Fruit fly (Drosophila melanogaster) whole organism, embryonic: ENCODE measurements around the gene CG43179.

Source experiments
- Awh ChIP-seq: fragments of 200-800 bp; sonication (Bioruptor generic); IDR thresholded peaks from 2 replicates; pipeline ENCODE4, ENCODE4 v1.3.6; 2022; ENCODE audit warnings: missing biosample characterization, missing genetic modification characterization
- CG10267 ChIP-seq: fragments of 200-800 bp; sonication (Bioruptor generic); optimal IDR thresholded peaks from 2 replicates; lab custom pipeline; 2018; ENCODE audit warnings: missing biosample characterization, mild to moderate bottlenecking, missing genetic modification characterization, moderate library complexity
- CG10366 ChIP-seq: fragments of 200-800 bp; sonication (Bioruptor generic); IDR thresholded peaks from 2 replicates; pipeline ENCODE4 v1.3.6; 2022; ENCODE audit warnings: missing biosample characterization, missing genetic modification characterization
- CG10654 ChIP-seq: fragments of 200-800 bp; sonication (Bioruptor generic); optimal IDR thresholded peaks from 2 replicates; lab custom pipeline; 2016; ENCODE audit warnings: missing biosample characterization, missing genetic modification characterization
- CG10959 ChIP-seq: fragments of 200-800 bp; sonication (Bioruptor generic); IDR thresholded peaks from 2 replicates; pipeline ENCODE4 v1.3.6; 2022; ENCODE audit warnings: missing biosample characterization, missing genetic modification characterization
- CG11093 ChIP-seq: fragments of 200-800 bp; sonication (Bioruptor generic); IDR thresholded peaks from 3 replicates; pipeline ENCODE4 v1.3.6; 2022; ENCODE audit warnings: missing biosample characterization, missing genetic modification characterization
- CG12155 ChIP-seq: fragments of 200-800 bp; sonication (Bioruptor generic); optimal IDR thresholded peaks from 3 replicates; lab custom pipeline; 2016; ENCODE audit warnings: missing biosample characterization, missing genetic modification characterization
- CG12299 ChIP-seq: fragments of 200-800 bp; sonication (Bioruptor generic); optimal IDR thresholded peaks from 2 replicates; lab custom pipeline; 2018; ENCODE audit warnings: missing biosample characterization, mild to moderate bottlenecking, missing genetic modification characterization
- CG13424 ChIP-seq: fragments of 200-800 bp; sonication (Bioruptor generic); optimal IDR thresholded peaks from 2 replicates; lab custom pipeline; 2019; ENCODE audit warnings: missing biosample characterization, mild to moderate bottlenecking, missing genetic modification characterization, moderate library complexity
- CG15514 ChIP-seq: fragments of 200-800 bp; sonication (Bioruptor generic); optimal IDR thresholded peaks from 3 replicates; lab custom pipeline; 2017; ENCODE audit warnings: missing biosample characterization, missing genetic modification characterization, mild to moderate bottlenecking, moderate library complexity, missing genetic modification reagents
- CG15601 ChIP-seq: fragments of 200-800 bp; sonication (Bioruptor generic); optimal IDR thresholded peaks from 3 replicates; lab custom pipeline; 2019; ENCODE audit warnings: missing biosample characterization, mild to moderate bottlenecking, missing genetic modification characterization, moderate library complexity
- CG1603 ChIP-seq: fragments of 200-800 bp; sonication (Bioruptor generic); optimal IDR thresholded peaks from 2 replicates; lab custom pipeline; 2019; ENCODE audit warnings: missing biosample characterization, mild to moderate bottlenecking, missing genetic modification characterization, moderate library complexity
- CG17385 ChIP-seq: fragments of 200-800 bp; sonication (Bioruptor generic); optimal IDR thresholded peaks from 3 replicates; lab custom pipeline; 2018; ENCODE audit warnings: missing biosample characterization, mild to moderate bottlenecking, missing genetic modification characterization
- CG18619 ChIP-seq: fragments of 200-800 bp; sonication (Bioruptor generic); optimal IDR thresholded peaks from 3 replicates; lab custom pipeline; 2017; ENCODE audit warnings: missing biosample characterization, mild to moderate bottlenecking, missing genetic modification characterization
- CG2875 ChIP-seq: fragments of 200-800 bp; sonication (Bioruptor generic); optimal IDR thresholded peaks from 2 replicates; lab custom pipeline; 2017; ENCODE audit warnings: missing biosample characterization, mild to moderate bottlenecking, missing genetic modification characterization, missing genetic modification reagents
- CG31224 ChIP-seq: fragments of 200-800 bp; sonication (Bioruptor generic); IDR thresholded peaks from 2 replicates; pipeline ENCODE4 v1.3.6; 2022; ENCODE audit warnings: missing biosample characterization, missing genetic modification characterization
- CG34224 ChIP-seq: fragments of 200-800 bp; sonication (Bioruptor generic); IDR thresholded peaks from 3 replicates; pipeline ENCODE4 v1.3.6; 2022; ENCODE audit warnings: missing biosample characterization, missing genetic modification characterization; ENCODE audit not compliant: partially characterized antibody
- CG3838 ChIP-seq: fragments of 200-800 bp; sonication (Bioruptor generic); optimal IDR thresholded peaks from 3 replicates; lab custom pipeline; 2016; ENCODE audit warnings: missing biosample characterization, missing genetic modification characterization
- CG5180 ChIP-seq: fragments of 200-800 bp; sonication (Bioruptor generic); optimal IDR thresholded peaks from 3 replicates; lab custom pipeline; 2017; ENCODE audit warnings: missing biosample characterization, missing genetic modification characterization, mild to moderate bottlenecking, moderate library complexity, missing genetic modification reagents
- CG6175 ChIP-seq: fragments of 200-800 bp; sonication (Bioruptor generic); IDR thresholded peaks from 3 replicates; pipeline ENCODE4 v1.3.6; 2022; ENCODE audit warnings: missing biosample characterization, missing genetic modification characterization
- CG6654 ChIP-seq: fragments of 200-800 bp; sonication (Bioruptor generic); optimal IDR thresholded peaks from 2 replicates; lab custom pipeline; 2017; ENCODE audit warnings: missing biosample characterization, mild to moderate bottlenecking, missing genetic modification characterization
- CG7357 ChIP-seq: fragments of 200-800 bp; sonication (Bioruptor generic); IDR thresholded peaks from 3 replicates; pipeline ENCODE4 v1.3.6; 2022; ENCODE audit warnings: missing biosample characterization, missing genetic modification characterization
- CG8478 ChIP-seq: fragments of >200 bp; optimal IDR thresholded peaks from 2 replicates; lab custom pipeline; 2018
- CG9609 ChIP-seq: fragments of 200-800 bp; sonication (Bioruptor generic); optimal IDR thresholded peaks from 3 replicates; lab custom pipeline; 2016; ENCODE audit warnings: missing biosample characterization, missing genetic modification characterization
- CG9727 ChIP-seq: fragments of 200-800 bp; sonication (Bioruptor generic); optimal IDR thresholded peaks from 3 replicates; lab custom pipeline; 2017; ENCODE audit warnings: missing biosample characterization, mild to moderate bottlenecking, missing genetic modification characterization
- CG9876 ChIP-seq: fragments of 200-800 bp; sonication (Bioruptor generic); optimal IDR thresholded peaks from 2 replicates; lab custom pipeline; 2016; ENCODE audit warnings: missing biosample characterization, missing genetic modification characterization
- Dbx ChIP-seq: fragments of 200-800 bp; sonication (Bioruptor generic); IDR thresholded peaks from 3 replicates; pipeline ENCODE4 v1.3.6; 2022; ENCODE audit warnings: missing biosample characterization, missing genetic modification characterization
- Dek ChIP-seq: fragments of 200-800 bp; sonication (Bioruptor generic); optimal IDR thresholded peaks from 3 replicates; lab custom pipeline; 2019; ENCODE audit warnings: missing biosample characterization, mild to moderate bottlenecking, missing genetic modification characterization, moderate library complexity
- ERR ChIP-seq: fragments of 200-800 bp; sonication (Bioruptor generic); optimal IDR thresholded peaks from 2 replicates; lab custom pipeline; 2016; ENCODE audit warnings: missing biosample characterization, missing genetic modification characterization
- Hr39 ChIP-seq: fragments of >200 bp; optimal IDR thresholded peaks from 2 replicates; lab custom pipeline; 2017
- Hr78 ChIP-seq, 2 experiments: fragments of 200-800 bp in 1 of 2; fragments of >200 bp in 1 of 2; sonication (Bioruptor generic) in 1 of 2; optimal IDR thresholded peaks; 2 replicates each; lab custom pipeline; 2017 to 2019; ENCODE audit warnings: missing biosample characterization in 2 of 2, missing genetic modification characterization in 2 of 2, mild to moderate bottlenecking in 1 of 2, moderate library complexity in 1 of 2
- Mrtf ChIP-seq: fragments of 200-800 bp; sonication (Bioruptor generic); IDR thresholded peaks from 3 replicates; pipeline ENCODE4 v1.3.6; 2022; ENCODE audit warnings: missing biosample characterization, missing genetic modification characterization
- Sox100B ChIP-seq: fragments of 200-800 bp; sonication (Bioruptor generic); optimal IDR thresholded peaks from 3 replicates; lab custom pipeline; 2018; ENCODE audit warnings: missing biosample characterization, mild to moderate bottlenecking, missing genetic modification characterization
- Xbp1 ChIP-seq: fragments of 200-800 bp; sonication (Bioruptor generic); optimal IDR thresholded peaks from 3 replicates; lab custom pipeline; 2016; ENCODE audit warnings: missing biosample characterization, mild to moderate bottlenecking, missing genetic modification characterization
- caup ChIP-seq: fragments of 200-800 bp; sonication (Bioruptor generic); optimal IDR thresholded peaks from 3 replicates; lab custom pipeline; 2017; ENCODE audit warnings: missing biosample characterization, mild to moderate bottlenecking, missing genetic modification characterization, moderate library complexity; ENCODE audit not compliant: severe bottlenecking
- chm ChIP-seq: fragments of 200-800 bp; sonication (Bioruptor generic); IDR thresholded peaks from 2 replicates; pipeline ENCODE4 v1.3.6; 2022; ENCODE audit warnings: missing biosample characterization, missing genetic modification characterization
- corto ChIP-seq: fragments of 200-800 bp; sonication (Bioruptor generic); optimal IDR thresholded peaks from 2 replicates; lab custom pipeline; 2016; ENCODE audit warnings: missing biosample characterization, mild to moderate bottlenecking, missing genetic modification characterization, moderate library complexity
- disco-r ChIP-seq: fragments of 200-800 bp; sonication (Bioruptor generic); optimal IDR thresholded peaks from 2 replicates; lab custom pipeline; 2016; ENCODE audit warnings: missing biosample characterization, missing genetic modification characterization
- en ChIP-seq: fragments of 200-800 bp; sonication (Bioruptor generic); optimal IDR thresholded peaks from 2 replicates; lab custom pipeline; 2016; ENCODE audit warnings: missing biosample characterization, missing genetic modification characterization
- gfzf ChIP-seq: fragments of 200-800 bp; sonication (Bioruptor generic); optimal IDR thresholded peaks from 2 replicates; lab custom pipeline; 2016; ENCODE audit warnings: missing biosample characterization, mild to moderate bottlenecking, missing genetic modification characterization, moderate library complexity
- gro ChIP-seq: fragments of 200-800 bp; sonication (Bioruptor generic); optimal IDR thresholded peaks from 2 replicates; lab custom pipeline; 2016; ENCODE audit warnings: missing biosample characterization, missing genetic modification characterization
- her ChIP-seq: fragments of 200-800 bp; sonication (Bioruptor generic); optimal IDR thresholded peaks from 2 replicates; lab custom pipeline; 2016; ENCODE audit warnings: missing biosample characterization, missing genetic modification characterization
- inv ChIP-seq: fragments of 200-800 bp; sonication (Bioruptor generic); IDR thresholded peaks from 2 replicates; pipeline ENCODE4 v1.3.6; 2022; ENCODE audit warnings: missing biosample characterization, missing genetic modification characterization; ENCODE audit not compliant: partially characterized antibody
- ro ChIP-seq: fragments of 200-800 bp; sonication (Bioruptor generic); IDR thresholded peaks from 2 replicates; pipeline ENCODE4 v1.3.6; 2022; ENCODE audit warnings: missing biosample characterization, missing genetic modification characterization
- sens-2 ChIP-seq: fragments of 200-800 bp; sonication (Bioruptor generic); IDR thresholded peaks from 2 replicates; pipeline ENCODE4 v1.3.6; 2022; ENCODE audit warnings: missing biosample characterization, missing genetic modification characterization
- slou ChIP-seq: fragments of 200-800 bp; sonication (Bioruptor generic); optimal IDR thresholded peaks from 3 replicates; lab custom pipeline; 2016; ENCODE audit warnings: missing biosample characterization, missing genetic modification characterization
- sqz ChIP-seq: fragments of 200-800 bp; sonication (Bioruptor generic); optimal IDR thresholded peaks from 3 replicates; lab custom pipeline; 2018; ENCODE audit warnings: missing biosample characterization, mild to moderate bottlenecking, missing genetic modification characterization
- tap ChIP-seq: fragments of 200-800 bp; optimal IDR thresholded peaks from 3 replicates; lab custom pipeline; 2019; ENCODE audit warnings: missing biosample characterization, mild to moderate bottlenecking, missing genetic modification characterization, moderate library complexity
- tin ChIP-seq: fragments of 200-800 bp; sonication (Bioruptor generic); optimal IDR thresholded peaks from 3 replicates; lab custom pipeline; 2016; ENCODE audit warnings: missing biosample characterization, missing genetic modification characterization
- toy ChIP-seq: fragments of 200-800 bp; sonication (Bioruptor generic); IDR thresholded peaks from 2 replicates; pipeline ENCODE4 v1.3.6; 2022; ENCODE audit warnings: missing biosample characterization, missing genetic modification characterization

Gene CG43179

DNA sequence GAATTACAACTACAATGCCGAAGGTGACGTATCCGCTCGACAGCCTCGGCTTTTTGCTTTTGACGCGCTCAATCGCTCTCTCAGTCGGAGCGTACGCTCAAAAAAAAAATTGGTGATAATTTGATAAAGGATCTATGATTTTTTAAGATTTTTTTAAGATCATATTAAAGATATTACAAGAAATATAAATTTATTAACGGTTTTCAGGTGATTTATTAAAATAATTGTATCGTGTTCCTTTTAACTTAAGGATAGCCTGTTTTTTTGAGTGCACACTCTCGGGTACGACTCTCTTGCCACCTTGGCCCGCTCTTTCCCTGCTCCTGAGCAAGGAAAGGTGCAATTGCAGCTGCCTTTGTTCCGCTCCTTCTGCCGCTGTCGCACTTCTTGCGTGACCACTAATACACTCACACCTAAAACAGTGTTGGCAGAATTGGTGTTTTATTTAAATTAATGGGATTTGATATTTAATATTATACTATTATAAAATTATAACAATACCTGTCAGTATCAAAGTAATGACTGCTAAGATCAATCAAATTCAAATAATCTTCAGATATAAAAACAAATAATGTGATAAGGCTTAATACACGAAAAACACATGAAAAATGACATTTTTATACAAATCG lies 22.1 kb downstream of the CG43179 start (continued):
- no peak for TF ChIP-seq CG1603 (tag; lab: Kevin White, UChicago)
- peak; percentile 97 for TF ChIP-seq CG9727
- no peak for TF ChIP-seq CG12155
- TF ChIP-seq tap (tag; lab: Kevin White, UChicago): no peak
- no peak for TF ChIP-seq Hr78 (GFP tag; optimal IDR thresholded peaks at IDR 0.05; lab: Kevin White, UChicago)
- TF ChIP-seq CG9876 (GFP tag; lab: Kevin White, UChicago): no peak
- TF ChIP-seq gro (GFP tag; lab: Kevin White, UChicago): no peak
- TF ChIP-seq caup: peak; percentile 75
- TF ChIP-seq CG5180 (GFP tag; lab: Kevin White, UChicago): peak; percentile 32
- peak; percentile 66; the same call in 2 of the 3 replicates for TF ChIP-seq Mrtf (GFP tag; lab: Robert Waterston, UW)
- TF ChIP-seq toy (GFP tag; lab: Robert Waterston, UW): peak; percentile 47; the same call in 1 of the 2 replicates
- peak; percentile 80; the same call in 2 of the 3 replicates for TF ChIP-seq Dbx (GFP tag; lab: Robert Waterston, UW)
- 0 out of 2 replicates have a peak, but pooled peaks have one; percentile 50 for TF ChIP-seq sens-2 (GFP tag; lab: Robert Waterston, UW)
- peak; percentile 73 for TF ChIP-seq CG18619 (GFP tag; lab: Kevin White, UChicago)
- no peak for TF ChIP-seq CG9609 (GFP tag; lab: Kevin White, UChicago)
- no peak for TF ChIP-seq en
- TF ChIP-seq ERR: no peak
- peak; percentile 95 for TF ChIP-seq corto (GFP tag; lab: Kevin White, UChicago)
- peak; percentile 67 for TF ChIP-seq Xbp1 (GFP tag; lab: Kevin White, UChicago)
- peak; percentile 66; the same call in 2 of the 3 replicates for TF ChIP-seq CG7357 (GFP tag; lab: Robert Waterston, UW)
- TF ChIP-seq CG2875 (GFP tag; lab: Kevin White, UChicago): peak; percentile 61
- TF ChIP-seq Sox100B: no peak
- 0 out of 3 replicates have a peak, but pooled peaks have one; percentile 23 for TF ChIP-seq CG6175
- TF ChIP-seq ro (GFP tag; lab: Robert Waterston, UW): 0 out of 2 replicates have a peak, but pooled peaks have one; percentile 12
- TF ChIP-seq her (GFP tag; lab: Kevin White, UChicago): no peak
- TF ChIP-seq disco-r: no peak
- peak; percentile 66 for TF ChIP-seq CG12299 (tag; lab: Kevin White, UChicago)
- peak; percentile 63 for TF ChIP-seq CG31224
- TF ChIP-seq CG10366 (GFP tag; lab: Robert Waterston, UW): peak; percentile 74
- no peak for TF ChIP-seq CG8478
- TF ChIP-seq CG15601: no peak
- peak; percentile 2 for TF ChIP-seq slou
- peak; percentile 85 for TF ChIP-seq CG13424
- no peak for TF ChIP-seq inv (GFP tag; lab: Robert Waterston, UW)
- TF ChIP-seq CG10267 (tag; lab: Kevin White, UChicago): peak; percentile 89
- TF ChIP-seq gfzf: no peak
- TF ChIP-seq sqz (GFP tag; lab: Kevin White, UChicago): no peak
- TF ChIP-seq CG34224 (GFP tag; lab: Robert Waterston, UW): no peak
- TF ChIP-seq tin (GFP tag; lab: Kevin White, UChicago): peak; percentile 74
- peak; percentile 58 for TF ChIP-seq CG10654
- peak; percentile 67 for TF ChIP-seq Dek
- peak; percentile 77 for TF ChIP-seq CG11093 (GFP tag; lab: Robert Waterston, UW)
- no peak for TF ChIP-seq CG6654 (GFP tag; lab: Kevin White, UChicago)
- TF ChIP-seq CG17385 (GFP tag; lab: Kevin White, UChicago): peak; percentile 78
- TF ChIP-seq CG3838 (GFP tag; lab: Kevin White, UChicago): peak; percentile 31
- no peak for TF ChIP-seq Hr39 (lab: Kevin White, UChicago)
- peak; percentile 69 for TF ChIP-seq CG15514 (GFP tag; lab: Kevin White, UChicago)
- TF ChIP-seq CG10959: peak; percentile 83
- TF ChIP-seq chm (GFP tag; lab: Robert Waterston, UW): peak; percentile 83
- peak; percentile 68 for TF ChIP-seq Awh (GFP tag; lab: Robert Waterston, UW)
